Fruit fly (Drosophila melanogaster): ENCODE measurements around the gene CG6763.

CG6763 gene

dm6 chr3R:23280806-23281257 lies 3.0 kb upstream of the CG6763 start, which contains the start of the genes orb and Cdc16 (continued):
- peak; percentile 89 for TF ChIP-seq acj6 (GFP tag; optimal IDR thresholded peaks at IDR 0.05)
- peak; percentile 72 for TF ChIP-seq CG11762 (GFP tag; optimal IDR thresholded peaks at IDR 0.05; ENCODE audit: insufficient read depth)
- TF ChIP-seq Blimp-1 (GFP tag; optimal IDR thresholded peaks at IDR 0.05) = no peak
- peak; percentile 85 for TF ChIP-seq Gug (GFP tag; IDR thresholded peaks at IDR 0.05)
- TF ChIP-seq Hr38 (GFP tag; optimal IDR thresholded peaks at IDR 0.05) = no peak
- no peak for TF ChIP-seq svp (GFP tag)
- no peak for TF ChIP-seq Ets21C (GFP tag; optimal IDR thresholded peaks at IDR 0.05)
- TF ChIP-seq Eip93F (GFP tag; optimal IDR thresholded peaks at IDR 0.05) = peak; percentile 86
- TF ChIP-seq topi (GFP tag; optimal IDR thresholded peaks at IDR 0.05) = peak; percentile 73
- peak; percentile 73 for TF ChIP-seq CG6808 (GFP tag; optimal IDR thresholded peaks at IDR 0.05)
- TF ChIP-seq CG6163 (GFP tag; IDR thresholded peaks at IDR 0.05) = peak; percentile 94
- peak; percentile 84 for TF ChIP-seq CG10669 (GFP tag; optimal IDR thresholded peaks at IDR 0.05)
- peak; percentile 26 for TF ChIP-seq CG9139 (GFP tag; optimal IDR thresholded peaks at IDR 0.05)

dm6 chr3R:23284256-23284655 lies 454 bp downstream of the CG6763 start:
- no peak for TF ChIP-seq cyc (GFP tag; optimal IDR thresholded peaks at IDR 0.05)
- TF ChIP-seq salr (GFP tag; optimal IDR thresholded peaks at IDR 0.05) = no peak
- TF ChIP-seq CG6792 (GFP tag; optimal IDR thresholded peaks at IDR 0.05) = no peak
- no peak for TF ChIP-seq topi (GFP tag; optimal IDR thresholded peaks at IDR 0.05)
- TF ChIP-seq Sox14 (GFP tag; optimal IDR thresholded peaks at IDR 0.05) = no peak
- no peak for TF ChIP-seq CG10669 (GFP tag; optimal IDR thresholded peaks at IDR 0.05)
- peak; percentile 91 for TF ChIP-seq fkh (GFP tag; optimal IDR thresholded peaks at IDR 0.05)
- no peak for TF ChIP-seq Ets96B (tag; optimal IDR thresholded peaks at IDR 0.05)
- no peak for TF ChIP-seq CG34406 (GFP tag; optimal IDR thresholded peaks at IDR 0.05)

- no peak for TF ChIP-seq CG6808 (GFP tag; optimal IDR thresholded peaks at IDR 0.05)
- TF ChIP-seq ss (GFP tag; optimal IDR thresholded peaks at IDR 0.05) = no peak
- no peak for TF ChIP-seq CG6854 (GFP tag; optimal IDR thresholded peaks at IDR 0.05)
- TF ChIP-seq Met (GFP tag; optimal IDR thresholded peaks at IDR 0.05) = no peak
- TF ChIP-seq CG3919 (GFP tag; optimal IDR thresholded peaks at IDR 0.05) = no peak
- no peak for TF ChIP-seq dac (GFP tag; optimal IDR thresholded peaks at IDR 0.05)
- no peak for TF ChIP-seq Eip78C (GFP tag)
- TF ChIP-seq CG6276 (GFP tag; optimal IDR thresholded peaks at IDR 0.05) = no peak
- TF ChIP-seq CG32006 (GFP tag; optimal IDR thresholded peaks at IDR 0.05) = no peak
- TF ChIP-seq CG3032 (tag; optimal IDR thresholded peaks at IDR 0.05) = no peak
- no peak for TF ChIP-seq CG10669 (GFP tag; optimal IDR thresholded peaks at IDR 0.05)
- TF ChIP-seq vri (GFP tag; optimal IDR thresholded peaks at IDR 0.05) = no peak
- TF ChIP-seq CG10631 (GFP tag; optimal IDR thresholded peaks at IDR 0.05) = no peak
- no peak for TF ChIP-seq fd59A (GFP tag; optimal IDR thresholded peaks at IDR 0.05)
- no peak for TF ChIP-seq CG4318 (GFP tag; optimal IDR thresholded peaks at IDR 0.05)
- no peak for TF ChIP-seq CG8632 (GFP tag; optimal IDR thresholded peaks at IDR 0.05)
Observed at dm6 chr3R:23287951-23288350, 4.1 kb downstream of the CG6763 start, which contains the start of gene wam. Gene wam (minus strand): TSS chr3R:23288051.

dm6 chr3R:23290089-23290488 lies 6.3 kb downstream of the CG6763 start, which contains the start of gene bb8:
Gene bb8 (minus strand): TSS chr3R:23290189.
- no peak for TF ChIP-seq Hr4 (GFP tag; optimal IDR thresholded peaks at IDR 0.05)
- TF ChIP-seq acj6 (GFP tag; optimal IDR thresholded peaks at IDR 0.05) = no peak
- no peak for TF ChIP-seq CG7368 (GFP tag; optimal IDR thresholded peaks at IDR 0.05)
- no peak for TF ChIP-seq salr (GFP tag; optimal IDR thresholded peaks at IDR 0.05)
- no peak for TF ChIP-seq CG10631 (GFP tag; optimal IDR thresholded peaks at IDR 0.05)
- TF ChIP-seq dsx (GFP tag; optimal IDR thresholded peaks at IDR 0.05; ENCODE audit: poor library complexity, severe bottlenecking) = no peak
- no peak for TF ChIP-seq Eip93F (GFP tag; optimal IDR thresholded peaks at IDR 0.05)
- no peak for TF ChIP-seq esn (GFP tag; optimal IDR thresholded peaks at IDR 0.05)
- no peak for TF ChIP-seq CG10669 (GFP tag; optimal IDR thresholded peaks at IDR 0.05)
- no peak for TF ChIP-seq CG6854 (GFP tag; optimal IDR thresholded peaks at IDR 0.05)
- TF ChIP-seq achi (GFP tag; optimal IDR thresholded peaks at IDR 0.05) = no peak
- TF ChIP-seq fd85E (GFP tag; optimal IDR thresholded peaks at IDR 0.05) = no peak
- TF ChIP-seq CG8632 (GFP tag; optimal IDR thresholded peaks at IDR 0.05) = no peak
- no peak for TF ChIP-seq CG6276 (GFP tag; optimal IDR thresholded peaks at IDR 0.05)
- TF ChIP-seq CG32006 (GFP tag; optimal IDR thresholded peaks at IDR 0.05) = no peak
- TF ChIP-seq CG15336 (GFP tag; IDR thresholded peaks at IDR 0.05) = no peak
- no peak for TF ChIP-seq CG1621 (tag; optimal IDR thresholded peaks at IDR 0.05)
- no peak for TF ChIP-seq Eip75B (GFP tag; optimal IDR thresholded peaks at IDR 0.05)
- TF ChIP-seq Ets21C (GFP tag; optimal IDR thresholded peaks at IDR 0.05) = no peak
- TF ChIP-seq topi (GFP tag; optimal IDR thresholded peaks at IDR 0.05) = no peak

All from whole organism, prepupa.